Worm (Caenorhabditis elegans) whole organism, late embryonic: ENCODE results near the gene hrpl-1.

Source experiments
- ama-1 ChIP-seq: fragments of 150-350 bp; optimal IDR thresholded peaks from 2 replicates; lab custom pipeline; 2014
- dmd-4 ChIP-seq: sonication (generic microtip); optimal IDR thresholded peaks from 2 replicates; lab custom pipeline; 2016; ENCODE audit warnings: borderline replicate concordance, missing genetic modification characterization, missing compliant biosample characterization
- ets-4 ChIP-seq: sonication (generic microtip); optimal IDR thresholded peaks from 2 replicates; lab custom pipeline; 2016; ENCODE audit warnings: missing genetic modification characterization, missing compliant biosample characterization
- rnt-1 ChIP-seq: sonication (generic microtip); optimal IDR thresholded peaks from 2 replicates; lab custom pipeline; 2016; ENCODE audit warnings: missing genetic modification characterization, missing compliant biosample characterization

- TF ChIP-seq ama-1 (lab: Kevin White, UChicago) (no peak), dmd-4 (tag; lab: Kevin White, UChicago) (no peak), rnt-1 (tag; lab: Kevin White, UChicago) (no peak), ets-4 (tag; lab: Kevin White, UChicago) (no peak)
These were observed 17.3 kb downstream of the hrpl-1 start, which contains the start of gene B0252.8 for ce11 chrII:6915875-6916274.
